Fruit fly (Drosophila melanogaster) whole organism, embryonic: ENCODE measurements around the gene Jhbp6.
A peak's percentile ranks its signal among the peaks of the same experiment; 100 is the strongest.
"Not testable (repeated sequence)": the region's sequence is repeated elsewhere in the genome, so short reads cannot be mapped to it uniquely, and the experiment has no call there.

Experiments
- Awh ChIP-seq: fragments of 200-800 bp; sonication (Bioruptor generic); IDR thresholded peaks from 2 replicates; pipeline ENCODE4, ENCODE4 v1.3.6; 2022; ENCODE audit warnings: missing biosample characterization, missing genetic modification characterization
- CG10209 ChIP-seq: fragments of 200-800 bp; sonication (Bioruptor generic); optimal IDR thresholded peaks from 3 replicates; lab custom pipeline; 2017; ENCODE audit warnings: missing biosample characterization, mild to moderate bottlenecking, missing genetic modification characterization, missing genetic modification reagents
- CG10321 ChIP-seq: fragments of 200-800 bp; sonication (Bioruptor generic); IDR thresholded peaks from 2 replicates; pipeline ENCODE4 v1.3.6; 2022; ENCODE audit warnings: missing biosample characterization, missing genetic modification characterization
- CG10979 ChIP-seq: fragments of 200-800 bp; sonication (Bioruptor generic); optimal IDR thresholded peaks from 2 replicates; lab custom pipeline; 2018; ENCODE audit warnings: missing biosample characterization, mild to moderate bottlenecking, missing genetic modification characterization, moderate library complexity
- CG11093 ChIP-seq: fragments of 200-800 bp; sonication (Bioruptor generic); IDR thresholded peaks from 3 replicates; pipeline ENCODE4 v1.3.6; 2022; ENCODE audit warnings: missing biosample characterization, missing genetic modification characterization
- CG11456 ChIP-seq: fragments of 200-800 bp; sonication (Bioruptor generic); IDR thresholded peaks from 3 replicates; pipeline ENCODE4 v1.3.6; 2022; ENCODE audit warnings: missing biosample characterization, missing genetic modification characterization
- CG12104 ChIP-seq: fragments of 200-800 bp; sonication (Bioruptor generic); optimal IDR thresholded peaks from 3 replicates; lab custom pipeline; 2016; ENCODE audit warnings: missing biosample characterization, missing genetic modification characterization
- CG13287 ChIP-seq: fragments of 200-800 bp; sonication (Bioruptor generic); IDR thresholded peaks from 2 replicates; pipeline ENCODE4 v1.3.6; 2022; ENCODE audit warnings: missing biosample characterization, missing genetic modification characterization; ENCODE audit not compliant: partially characterized antibody
- CG1529 ChIP-seq: fragments of 200-800 bp; sonication (Bioruptor generic); optimal IDR thresholded peaks from 3 replicates; lab custom pipeline; 2018; ENCODE audit warnings: missing biosample characterization, missing genetic modification characterization
- CG15601 ChIP-seq: fragments of 200-800 bp; sonication (Bioruptor generic); optimal IDR thresholded peaks from 3 replicates; lab custom pipeline; 2019; ENCODE audit warnings: missing biosample characterization, mild to moderate bottlenecking, missing genetic modification characterization, moderate library complexity
- CG17802 ChIP-seq: fragments of 200-800 bp; sonication (Bioruptor generic); optimal IDR thresholded peaks from 2 replicates; lab custom pipeline; 2018; ENCODE audit warnings: missing biosample characterization, mild to moderate bottlenecking, missing genetic modification characterization, moderate library complexity
- CG2199 ChIP-seq: fragments of 200-800 bp; sonication (Bioruptor generic); IDR thresholded peaks from 3 replicates; pipeline ENCODE4 v1.3.6; 2022; ENCODE audit warnings: missing biosample characterization, missing genetic modification characterization
- CG2202 ChIP-seq: fragments of 200-800 bp; sonication (Bioruptor generic); optimal IDR thresholded peaks from 2 replicates; lab custom pipeline; 2018; ENCODE audit warnings: missing biosample characterization, mild to moderate bottlenecking, missing genetic modification characterization
- CG3407 ChIP-seq: fragments of 200-800 bp; sonication (Bioruptor generic); optimal IDR thresholded peaks from 2 replicates; lab custom pipeline; 2018; ENCODE audit warnings: missing biosample characterization, mild to moderate bottlenecking, missing genetic modification characterization
- CG3726 ChIP-seq: fragments of 200-800 bp; sonication (Bioruptor generic); IDR thresholded peaks from 3 replicates; pipeline ENCODE4, ENCODE4 v1.3.6; 2022; ENCODE audit warnings: missing biosample characterization, missing genetic modification characterization
- CG4730 ChIP-seq: fragments of 200-800 bp; sonication (Bioruptor generic); IDR thresholded peaks from 2 replicates; pipeline ENCODE4 v1.3.6; 2022; ENCODE audit warnings: missing biosample characterization, missing genetic modification characterization
- CG8924 ChIP-seq: fragments of 200-800 bp; optimal IDR thresholded peaks from 3 replicates; lab custom pipeline; 2019; ENCODE audit warnings: missing biosample characterization, mild to moderate bottlenecking, missing genetic modification characterization, moderate library complexity
- CTCF ChIP-seq: fragments of 200-800 bp; sonication (Bioruptor generic); optimal IDR thresholded peaks from 2 replicates; lab custom pipeline; 2017; ENCODE audit warnings: missing biosample characterization, mild to moderate bottlenecking, missing genetic modification characterization, moderate library complexity
- Dip2 ChIP-seq: fragments of 200-800 bp; sonication (Bioruptor generic); IDR thresholded peaks from 2 replicates; pipeline ENCODE4 v1.3.6; 2022; ENCODE audit warnings: missing biosample characterization, missing genetic modification characterization
- Elba2 ChIP-seq: fragments of 200-800 bp; sonication (Bioruptor generic); optimal IDR thresholded peaks from 3 replicates; lab custom pipeline; 2016; ENCODE audit warnings: missing biosample characterization, missing genetic modification characterization
- Sry-δ ChIP-seq: fragments of 200-800 bp; sonication (Bioruptor generic); optimal IDR thresholded peaks from 2 replicates; lab custom pipeline; 2016; ENCODE audit warnings: missing biosample characterization, missing genetic modification characterization
- YL-1 ChIP-seq: fragments of 200-800 bp; sonication (Bioruptor generic); optimal IDR thresholded peaks from 3 replicates; lab custom pipeline; 2017; ENCODE audit warnings: missing biosample characterization, mild to moderate bottlenecking, missing genetic modification characterization
- ac ChIP-seq: fragments of 200-800 bp; sonication (Bioruptor generic); optimal IDR thresholded peaks from 3 replicates; lab custom pipeline; 2017; ENCODE audit warnings: missing biosample characterization, mild to moderate bottlenecking, missing genetic modification characterization
- ash1 ChIP-seq: fragments of 200-800 bp; sonication (Bioruptor generic); optimal IDR thresholded peaks from 2 replicates; lab custom pipeline; 2018; ENCODE audit warnings: missing biosample characterization, mild to moderate bottlenecking, missing genetic modification characterization
- cato ChIP-seq: fragments of 200-800 bp; sonication (Bioruptor generic); optimal IDR thresholded peaks from 2 replicates; lab custom pipeline; 2016; ENCODE audit warnings: missing biosample characterization, missing genetic modification characterization, borderline replicate concordance
- exex ChIP-seq: fragments of 200-800 bp; sonication (Bioruptor generic); optimal IDR thresholded peaks from 4 replicates; lab custom pipeline; 2018; ENCODE audit warnings: missing biosample characterization, mild to moderate bottlenecking, missing genetic modification characterization, moderate library complexity
- fd102C ChIP-seq: fragments of 200-800 bp; sonication (Bioruptor generic); optimal IDR thresholded peaks from 2 replicates; lab custom pipeline; 2018; ENCODE audit warnings: missing biosample characterization, mild to moderate bottlenecking, missing genetic modification characterization, moderate library complexity
- kah ChIP-seq: fragments of 200-800 bp; sonication (Bioruptor generic); optimal IDR thresholded peaks from 2 replicates; lab custom pipeline; 2018; ENCODE audit warnings: missing biosample characterization, mild to moderate bottlenecking, missing genetic modification characterization
- mam ChIP-seq: fragments of 200-800 bp; sonication (Bioruptor generic); optimal IDR thresholded peaks from 3 replicates; lab custom pipeline; 2016; ENCODE audit warnings: missing biosample characterization, missing genetic modification characterization
- mld ChIP-seq: fragments of 200-800 bp; sonication (Bioruptor generic); IDR thresholded peaks from 3 replicates; pipeline ENCODE4 v1.3.6; 2022; ENCODE audit warnings: missing biosample characterization, missing genetic modification characterization; ENCODE audit not compliant: partially characterized antibody
- nerfin-2 ChIP-seq: fragments of 200-800 bp; sonication (Bioruptor generic); IDR thresholded peaks from 2 replicates; pipeline ENCODE4 v1.3.6; 2022; ENCODE audit warnings: missing biosample characterization, missing genetic modification characterization; ENCODE audit not compliant: partially characterized antibody
- prd ChIP-seq, 3 experiments: fragments of >200 bp in 2 of 3; fragments of 200-800 bp in 1 of 3; sonication (Bioruptor generic) in 1 of 3; optimal IDR thresholded peaks in 2 of 3; IDR thresholded peaks in 1 of 3; 2 replicates in 2 of 3; 3 replicates in 1 of 3; pipeline versions ENCODE4 v1.3.6 to Lab custom; 2017 to 2022; ENCODE audit warnings: missing biosample characterization in 1 of 3, missing genetic modification characterization in 1 of 3
- pzg ChIP-seq: fragments of 200-800 bp; sonication (Bioruptor generic); optimal IDR thresholded peaks from 3 replicates; lab custom pipeline; 2018; ENCODE audit warnings: missing biosample characterization, mild to moderate bottlenecking, missing genetic modification characterization, moderate library complexity
- ranshi ChIP-seq: fragments of 200-800 bp; sonication (Bioruptor generic); IDR thresholded peaks from 2 replicates; pipeline ENCODE4 v1.3.6; 2022; ENCODE audit warnings: missing biosample characterization, missing genetic modification characterization
- stwl ChIP-seq: fragments of 200-800 bp; sonication (Bioruptor generic); optimal IDR thresholded peaks from 3 replicates; lab custom pipeline; 2018; ENCODE audit warnings: missing biosample characterization, mild to moderate bottlenecking, missing genetic modification characterization, moderate library complexity
- tll ChIP-seq, 2 experiments: fragments of 200-800 bp in 1 of 2; fragments of >200 bp in 1 of 2; sonication (Bioruptor generic) in 1 of 2; optimal IDR thresholded peaks; 2 replicates each; lab custom pipeline; 2017 to 2019; ENCODE audit warnings: missing biosample characterization in 2 of 2, missing genetic modification characterization in 2 of 2, mild to moderate bottlenecking in 1 of 2, moderate library complexity in 1 of 2
- trem ChIP-seq: fragments of 200-800 bp; optimal IDR thresholded peaks from 3 replicates; lab custom pipeline; 2019; ENCODE audit warnings: missing biosample characterization, mild to moderate bottlenecking, missing genetic modification characterization, moderate library complexity
- twi ChIP-seq: fragments of 200-800 bp; optimal IDR thresholded peaks from 2 replicates; lab custom pipeline; 2019; ENCODE audit warnings: missing biosample characterization, mild to moderate bottlenecking, missing genetic modification characterization, moderate library complexity

The Jhbp6 gene

dm6 chr3L:22695653-22696052 lies 25.9 kb downstream of the Jhbp6 start, which contains the start of gene CG14452:
Gene CG14452 (plus strand): TSS chr3L:22695953.
- no peak for TF ChIP-seq twi (tag; lab: Kevin White, UChicago)

DNA sequence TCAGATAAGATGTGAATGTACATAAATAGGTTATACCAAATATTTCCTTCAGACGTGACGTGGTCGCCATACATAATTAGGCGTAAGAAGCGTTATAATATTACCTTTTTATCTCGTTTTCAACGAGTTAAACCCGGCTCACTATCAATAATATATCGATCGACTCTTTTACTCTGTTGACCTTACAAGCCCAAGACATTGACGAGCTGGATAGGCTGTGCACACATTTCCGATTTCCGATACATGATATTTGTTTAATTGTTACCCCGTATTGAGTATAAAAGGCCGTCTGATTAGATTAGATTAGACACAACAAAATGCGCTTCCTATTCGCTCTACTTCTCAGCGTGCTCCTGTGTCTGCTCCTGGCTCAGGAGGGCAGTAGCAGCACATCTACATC lies 27.2 kb downstream of the Jhbp6 start, which contains the start of gene CG32453:
TSS of gene CG32453 (plus strand) at position 301 of the 400 bp plus-strand sequence.
- TF ChIP-seq ash1 (GFP tag; lab: Kevin White, UChicago); Awh; CG10979 (tag; lab: Kevin White, UChicago): not testable (repeated sequence)

DNA sequence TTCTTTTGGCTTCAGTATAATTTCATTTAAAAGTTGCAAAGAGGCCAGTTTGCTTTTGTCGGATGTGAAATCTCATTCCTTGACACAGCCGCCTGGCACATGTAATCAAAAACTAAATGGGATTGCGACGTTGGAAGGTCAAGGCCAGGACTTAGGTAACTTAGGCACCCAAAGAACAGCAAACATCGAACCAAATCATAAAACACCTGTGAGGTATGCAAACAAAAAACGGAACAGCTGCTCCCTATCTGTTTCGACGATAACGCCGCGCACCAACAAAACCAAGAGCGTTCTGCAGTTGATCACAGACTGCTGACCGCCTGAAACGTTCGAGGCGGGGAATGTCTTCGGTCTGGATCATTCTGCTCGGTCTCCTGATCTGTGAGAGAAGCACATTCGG lies 29.4 kb downstream of the Jhbp6 start, which contains the start of gene CG45116:
TSS of gene CG45116 (plus strand) at position 301 of the 400 bp plus-strand sequence.
- TF ChIP-seq tll (GFP tag; optimal IDR thresholded peaks at IDR 0.05; lab: Kevin White, UChicago) (peak in 1 of 2 experiments; percentile 18), kah (no peak), CG3726 (GFP tag; lab: Robert Waterston, UW) (no peak), CG11093 (GFP tag; lab: Robert Waterston, UW) (no peak), CG2199 (0 out of 3 replicates have a peak, but pooled peaks have one; percentile 34), fd102C (GFP tag; lab: Kevin White, UChicago) (no peak), Sry-δ (GFP tag; lab: Kevin White, UChicago) (no peak), nerfin-2 (GFP tag; lab: Robert Waterston, UW) (no peak), twi (tag; lab: Kevin White, UChicago) (peak; percentile 58), CG3407 (GFP tag; lab: Kevin White, UChicago) (no peak), CG12104 (no peak), CG13287 (GFP tag; lab: Robert Waterston, UW) (no peak), ac (peak; percentile 37), prd (optimal IDR thresholded peaks at IDR 0.05; lab: Kevin White, UChicago) (no peak), prd (GFP tag; IDR thresholded peaks at IDR 0.05; lab: Robert Waterston, UW) (no peak), pzg (GFP tag; lab: Kevin White, UChicago) (no peak)

DNA sequence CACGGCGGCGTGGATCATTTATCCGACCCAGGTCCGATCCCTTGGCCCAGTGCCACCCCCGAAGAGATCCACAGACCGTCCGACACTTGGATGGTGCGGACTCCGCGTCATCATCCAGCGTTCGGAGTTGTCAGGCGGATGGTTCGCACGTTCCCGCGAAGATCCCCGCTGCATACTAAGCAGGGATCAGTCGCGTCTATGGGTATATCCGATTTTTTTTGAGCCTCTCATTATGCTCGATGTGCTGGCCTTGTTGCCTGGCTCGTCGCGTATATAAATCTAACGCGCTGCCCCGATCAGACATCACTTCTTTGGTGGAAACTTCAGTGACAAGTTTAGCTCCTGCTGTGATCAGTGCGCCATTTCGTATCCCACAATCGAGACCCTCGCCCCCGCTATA lies 42.1 kb downstream of the Jhbp6 start, which contains the start of gene CG11370:
TSS of gene CG11370 (plus strand) at position 301 of the 400 bp plus-strand sequence.
- TF ChIP-seq CG11456 (GFP tag; lab: Robert Waterston, UW) (0 out of 3 replicates have a peak, but pooled peaks have one; percentile 22), CG4730 (GFP tag; lab: Robert Waterston, UW) (no peak)
- TF ChIP-seq, all 482 proteins: peak for 1

- no peak for TF ChIP-seq mam (GFP tag; lab: Kevin White, UChicago)
- TF ChIP-seq Dip2 (GFP tag; lab: Robert Waterston, UW), result peak; percentile 61
- TF ChIP-seq mld (GFP tag; lab: Robert Waterston, UW), result no peak
- TF ChIP-seq CG15601, result peak; percentile 93
- no peak for TF ChIP-seq CG17802
- TF ChIP-seq stwl (tag; lab: Kevin White, UChicago), result peak; percentile 12
- TF ChIP-seq CG8924 (tag; lab: Kevin White, UChicago), result no peak
- no peak for TF ChIP-seq YL-1 (GFP tag; lab: Kevin White, UChicago)
- no peak for TF ChIP-seq cato (GFP tag; lab: Kevin White, UChicago)
- TF ChIP-seq CG10321, result no peak
- TF ChIP-seq Elba2 (GFP tag; lab: Kevin White, UChicago), result no peak
- no peak for TF ChIP-seq trem (tag; lab: Kevin White, UChicago)
- no peak for TF ChIP-seq ranshi (GFP tag; lab: Robert Waterston, UW)
- TF ChIP-seq CG2202, result no peak
- TF ChIP-seq exex, result no peak
- peak; percentile 88 for TF ChIP-seq CTCF (GFP tag; lab: Kevin White, UChicago)
- TF ChIP-seq CG10209 (GFP tag; lab: Kevin White, UChicago), result no peak
- no peak for TF ChIP-seq CG1529
Measured at dm6 chr3L:22713605-22714004, 43.8 kb downstream of the Jhbp6 start.
